Fruit fly (Drosophila melanogaster) whole organism, embryonic: ENCODE data around the gene Orct2.

Source experiments
- Asciz ChIP-seq: fragments of 200-800 bp; sonication (Bioruptor generic); optimal IDR thresholded peaks from 2 replicates; lab custom pipeline; 2017; ENCODE audit warnings: missing biosample characterization, mild to moderate bottlenecking, missing genetic modification characterization, missing genetic modification reagents
- B-H2 ChIP-seq: fragments of 200-800 bp; sonication (Bioruptor generic); optimal IDR thresholded peaks from 2 replicates; lab custom pipeline; 2018; ENCODE audit warnings: missing biosample characterization, mild to moderate bottlenecking, missing genetic modification characterization
- CG12299 ChIP-seq: fragments of 200-800 bp; sonication (Bioruptor generic); optimal IDR thresholded peaks from 2 replicates; lab custom pipeline; 2018; ENCODE audit warnings: missing biosample characterization, mild to moderate bottlenecking, missing genetic modification characterization
- CG12391 ChIP-seq: fragments of 200-800 bp; sonication (Bioruptor generic); optimal IDR thresholded peaks from 3 replicates; lab custom pipeline; 2018; ENCODE audit warnings: missing biosample characterization, mild to moderate bottlenecking, missing genetic modification characterization, moderate library complexity
- CG13296 ChIP-seq: fragments of 200-800 bp; sonication (Bioruptor generic); optimal IDR thresholded peaks from 3 replicates; lab custom pipeline; 2018; ENCODE audit warnings: missing biosample characterization, mild to moderate bottlenecking, missing genetic modification characterization
- CG14050 ChIP-seq: fragments of 200-800 bp; sonication (Bioruptor generic); IDR thresholded peaks from 3 replicates; pipeline ENCODE4 v1.3.6; 2022; ENCODE audit warnings: missing biosample characterization, missing genetic modification characterization
- CG15011 ChIP-seq: fragments of 200-800 bp; sonication (Bioruptor generic); optimal IDR thresholded peaks from 3 replicates; lab custom pipeline; 2018; ENCODE audit warnings: missing biosample characterization, mild to moderate bottlenecking, missing genetic modification characterization
- CG1602 ChIP-seq: fragments of 200-800 bp; sonication (Bioruptor generic); optimal IDR thresholded peaks from 3 replicates; lab custom pipeline; 2016; ENCODE audit warnings: missing biosample characterization, missing genetic modification characterization
- CG17361 ChIP-seq: fragments of 200-800 bp; sonication (Bioruptor generic); IDR thresholded peaks from 3 replicates; pipeline ENCODE4 v1.3.6; 2022; ENCODE audit warnings: missing biosample characterization, missing genetic modification characterization
- CG2129 ChIP-seq: fragments of 200-800 bp; sonication (Bioruptor generic); IDR thresholded peaks from 2 replicates; pipeline ENCODE4 v1.3.6; 2022; ENCODE audit warnings: missing biosample characterization, missing genetic modification characterization; ENCODE audit not compliant: partially characterized antibody
- CG31388 ChIP-seq: fragments of 200-800 bp; sonication (Bioruptor generic); optimal IDR thresholded peaks from 2 replicates; lab custom pipeline; 2016; ENCODE audit warnings: missing biosample characterization, missing genetic modification characterization
- CG34224 ChIP-seq: fragments of 200-800 bp; sonication (Bioruptor generic); IDR thresholded peaks from 3 replicates; pipeline ENCODE4 v1.3.6; 2022; ENCODE audit warnings: missing biosample characterization, missing genetic modification characterization; ENCODE audit not compliant: partially characterized antibody
- CG5953 ChIP-seq: fragments of 200-800 bp; sonication (Bioruptor generic); IDR thresholded peaks from 2 replicates; pipeline ENCODE4 v1.3.6; 2022; ENCODE audit warnings: missing biosample characterization, missing genetic modification characterization
- CG6254 ChIP-seq: fragments of 200-800 bp; sonication (Bioruptor generic); optimal IDR thresholded peaks from 3 replicates; lab custom pipeline; 2017; ENCODE audit warnings: mild to moderate bottlenecking, missing biosample characterization, missing genetic modification reagents, missing genetic modification characterization
- CG6854 ChIP-seq: fragments of 200-800 bp; sonication (Bioruptor generic); optimal IDR thresholded peaks from 3 replicates; lab custom pipeline; 2017; ENCODE audit warnings: missing biosample characterization, mild to moderate bottlenecking, missing genetic modification characterization
- CG7357 ChIP-seq: fragments of 200-800 bp; sonication (Bioruptor generic); IDR thresholded peaks from 3 replicates; pipeline ENCODE4 v1.3.6; 2022; ENCODE audit warnings: missing biosample characterization, missing genetic modification characterization
- CG7745 ChIP-seq: fragments of 200-800 bp; sonication (Bioruptor generic); optimal IDR thresholded peaks from 2 replicates; lab custom pipeline; 2018; ENCODE audit warnings: missing biosample characterization, mild to moderate bottlenecking, missing genetic modification characterization, moderate library complexity
- CG9797 ChIP-seq: fragments of 200-800 bp; sonication (Bioruptor generic); optimal IDR thresholded peaks from 3 replicates; lab custom pipeline; 2018; ENCODE audit warnings: missing biosample characterization, mild to moderate bottlenecking, missing genetic modification characterization
- Dad ChIP-seq: fragments of 200-800 bp; sonication (Bioruptor generic); optimal IDR thresholded peaks from 3 replicates; lab custom pipeline; 2016; ENCODE audit warnings: missing biosample characterization, missing genetic modification characterization
- Dfd ChIP-seq, 2 experiments: fragments of >200 bp; optimal IDR thresholded peaks; 2 replicates each; lab custom pipeline; 2017; ENCODE audit warnings: missing biosample characterization in 2 of 2, missing genetic modification characterization in 2 of 2
- Elba2 ChIP-seq: fragments of 200-800 bp; sonication (Bioruptor generic); optimal IDR thresholded peaks from 3 replicates; lab custom pipeline; 2016; ENCODE audit warnings: missing biosample characterization, missing genetic modification characterization
- Gug ChIP-seq: fragments of 200-800 bp; sonication (Bioruptor generic); IDR thresholded peaks from 4 replicates; pipeline ENCODE4 v1.3.6; 2022; ENCODE audit warnings: missing biosample characterization, missing genetic modification characterization
- Hr39 ChIP-seq: fragments of >200 bp; optimal IDR thresholded peaks from 2 replicates; lab custom pipeline; 2017
- Kr ChIP-seq: fragments of 200-800 bp; sonication (Bioruptor generic); optimal IDR thresholded peaks from 2 replicates; lab custom pipeline; 2017; ENCODE audit warnings: missing biosample characterization, mild to moderate bottlenecking, missing genetic modification characterization
- Med ChIP-seq: fragments of 200-800 bp; sonication (Bioruptor generic); peaks from one replicate; lab custom pipeline; 2016; ENCODE audit warnings: missing biosample characterization, missing genetic modification characterization, mild to moderate bottlenecking, inconsistent platforms, moderate library complexity
- Meics ChIP-seq: fragments of 200-800 bp; sonication (Bioruptor generic); optimal IDR thresholded peaks from 2 replicates; lab custom pipeline; 2017; ENCODE audit warnings: missing biosample characterization, mild to moderate bottlenecking, missing genetic modification characterization
- Mes4 ChIP-seq: fragments of 200-800 bp; sonication (Bioruptor generic); optimal IDR thresholded peaks from 2 replicates; lab custom pipeline; 2016; ENCODE audit warnings: missing biosample characterization, missing genetic modification characterization
- Myb ChIP-seq: fragments of 200-800 bp; sonication (Bioruptor generic); optimal IDR thresholded peaks from 2 replicates; lab custom pipeline; 2016; ENCODE audit warnings: missing biosample characterization, missing genetic modification characterization
- NC2α ChIP-seq: fragments of 200-800 bp; sonication (Bioruptor generic); optimal IDR thresholded peaks from 2 replicates; lab custom pipeline; 2016; ENCODE audit warnings: missing biosample characterization, missing genetic modification characterization
- NC2β ChIP-seq: fragments of 200-800 bp; sonication (Bioruptor generic); optimal IDR thresholded peaks from 2 replicates; lab custom pipeline; 2016; ENCODE audit warnings: missing biosample characterization, missing genetic modification characterization
- NK7.1 ChIP-seq: fragments of 200-800 bp; sonication (Bioruptor generic); optimal IDR thresholded peaks from 3 replicates; lab custom pipeline; 2016; ENCODE audit warnings: missing biosample characterization, missing genetic modification characterization
- YL-1 ChIP-seq: fragments of 200-800 bp; sonication (Bioruptor generic); optimal IDR thresholded peaks from 3 replicates; lab custom pipeline; 2017; ENCODE audit warnings: missing biosample characterization, mild to moderate bottlenecking, missing genetic modification characterization
- ap ChIP-seq: fragments of 200-800 bp; sonication (Bioruptor generic); IDR thresholded peaks from 2 replicates; pipeline ENCODE4 v1.3.6; 2022; ENCODE audit warnings: missing biosample characterization, missing genetic modification characterization
- bcd ChIP-seq: fragments of 200-800 bp; sonication (Bioruptor generic); optimal IDR thresholded peaks from 2 replicates; lab custom pipeline; 2017; ENCODE audit warnings: missing biosample characterization, mild to moderate bottlenecking, missing genetic modification characterization
- bigmax ChIP-seq: fragments of 200-800 bp; sonication (Bioruptor generic); optimal IDR thresholded peaks from 2 replicates; lab custom pipeline; 2018; ENCODE audit warnings: missing biosample characterization, mild to moderate bottlenecking, missing genetic modification characterization
- br ChIP-seq: fragments of >200 bp; optimal IDR thresholded peaks from 2 replicates; lab custom pipeline; 2017
- crp ChIP-seq, 2 experiments: fragments of 200-800 bp; sonication (Bioruptor generic); optimal IDR thresholded peaks; 2 replicates in 1 of 2; 3 replicates in 1 of 2; lab custom pipeline; 2017; ENCODE audit warnings: missing biosample characterization in 2 of 2, missing genetic modification characterization in 2 of 2, mild to moderate bottlenecking in 1 of 2, moderate library complexity in 1 of 2
- disco-r ChIP-seq: fragments of 200-800 bp; sonication (Bioruptor generic); optimal IDR thresholded peaks from 2 replicates; lab custom pipeline; 2016; ENCODE audit warnings: missing biosample characterization, missing genetic modification characterization
- ham ChIP-seq: fragments of 200-800 bp; sonication (Bioruptor generic); IDR thresholded peaks from 2 replicates; pipeline ENCODE4 v1.3.6; 2022; ENCODE audit warnings: missing biosample characterization, missing genetic modification characterization
- org-1 ChIP-seq: fragments of 200-800 bp; sonication (Bioruptor generic); optimal IDR thresholded peaks from 2 replicates; lab custom pipeline; 2017; ENCODE audit warnings: missing biosample characterization, missing genetic modification characterization
- prd ChIP-seq, 3 experiments: fragments of >200 bp in 2 of 3; fragments of 200-800 bp in 1 of 3; sonication (Bioruptor generic) in 1 of 3; optimal IDR thresholded peaks in 2 of 3; IDR thresholded peaks in 1 of 3; 2 replicates in 2 of 3; 3 replicates in 1 of 3; pipeline versions ENCODE4 v1.3.6 to Lab custom; 2017 to 2022; ENCODE audit warnings: missing biosample characterization in 1 of 3, missing genetic modification characterization in 1 of 3
- sc ChIP-seq, 3 experiments: fragments of >200 bp in 2 of 3; fragments of 200-800 bp in 1 of 3; sonication (Bioruptor generic) in 1 of 3; optimal IDR thresholded peaks; 2 replicates in 2 of 3; 3 replicates in 1 of 3; lab custom pipeline; 2017; ENCODE audit warnings: mild to moderate bottlenecking in 1 of 3, missing biosample characterization in 1 of 3, missing genetic modification characterization in 1 of 3, missing genetic modification reagents in 1 of 3
- sens ChIP-seq: fragments of 200-800 bp; sonication (Bioruptor generic); peaks from one replicate; lab custom pipeline; 2016; ENCODE audit warnings: missing biosample characterization, missing genetic modification characterization
- seq ChIP-seq: fragments of 200-800 bp; sonication (Bioruptor generic); IDR thresholded peaks from 2 replicates; pipeline ENCODE4 v1.3.6; 2022; ENCODE audit warnings: missing biosample characterization, missing genetic modification characterization
- slp2 ChIP-seq: fragments of 200-800 bp; sonication (Bioruptor generic); optimal IDR thresholded peaks from 2 replicates; lab custom pipeline; 2016; ENCODE audit warnings: missing biosample characterization, missing genetic modification characterization
- vnd ChIP-seq: fragments of 200-800 bp; sonication (Bioruptor generic); IDR thresholded peaks from 3 replicates; pipeline ENCODE4 v1.3.6; 2022; ENCODE audit warnings: missing biosample characterization, missing genetic modification characterization; ENCODE audit not compliant: partially characterized antibody
- wek ChIP-seq: fragments of 200-800 bp; sonication (Bioruptor generic); optimal IDR thresholded peaks from 3 replicates; lab custom pipeline; 2018; ENCODE audit warnings: missing biosample characterization, mild to moderate bottlenecking, missing genetic modification characterization, moderate library complexity
- zf30C ChIP-seq: fragments of 200-800 bp; sonication (Bioruptor generic); optimal IDR thresholded peaks from 3 replicates; lab custom pipeline; 2018; ENCODE audit warnings: missing biosample characterization, mild to moderate bottlenecking, missing genetic modification characterization

The Orct2 gene

DNA sequence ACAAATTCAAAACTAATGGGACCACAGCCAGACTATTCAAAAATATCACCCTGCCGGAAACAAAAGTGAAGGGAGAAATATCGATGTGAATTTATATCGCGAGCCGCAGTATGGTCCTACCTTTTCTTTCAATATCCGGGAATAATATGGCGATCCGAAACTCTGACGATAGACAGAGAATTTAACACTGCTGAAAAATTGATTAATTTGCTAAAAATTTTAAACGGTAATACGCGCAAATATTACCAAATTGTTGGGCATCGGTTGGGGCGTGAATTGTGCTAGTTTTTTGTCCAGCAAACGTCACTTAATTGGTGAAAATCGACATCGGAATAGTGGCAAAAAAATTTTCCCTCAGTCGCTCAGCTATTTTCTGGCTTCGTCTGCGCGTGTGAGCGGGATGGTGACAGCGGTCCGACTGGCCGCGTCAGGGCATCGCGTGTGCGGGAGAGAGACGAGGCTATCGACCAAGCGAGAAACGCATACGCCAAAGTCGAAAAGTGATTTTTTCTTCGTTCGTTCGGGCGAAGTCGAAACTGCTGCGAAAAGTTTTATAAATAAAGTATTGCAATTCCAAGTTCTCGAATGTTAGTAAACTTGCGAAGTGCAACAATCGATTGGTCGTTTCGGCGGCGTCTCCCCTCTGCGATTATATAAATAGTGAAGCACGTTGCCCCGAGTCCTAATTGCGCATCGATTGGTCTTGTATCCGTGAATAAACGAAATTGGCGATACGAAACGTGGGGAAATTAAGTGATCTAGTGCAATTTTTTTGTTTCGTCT lies 42.2 kb upstream of the Orct2 start, which contains the start of gene mask (continued):
- TF ChIP-seq CG2129 (GFP tag; lab: Robert Waterston, UW) (no peak), CG9797 (peak; percentile 72), CG7745 (tag; lab: Kevin White, UChicago) (no peak), Hr39 (lab: Kevin White, UChicago) (no peak), br (no peak), org-1 (GFP tag; lab: Kevin White, UChicago) (peak; percentile 59), slp2 (GFP tag; lab: Kevin White, UChicago) (peak; percentile 81), CG12391 (tag; lab: Kevin White, UChicago) (peak; percentile 74), CG6254 (peak; percentile 44), Gug (GFP tag; lab: Robert Waterston, UW) (peak; percentile 62; the same call in 3 of the 4 replicates), CG12299 (tag; lab: Kevin White, UChicago) (peak; percentile 54), CG1602 (peak; percentile 42), Myb (peak; percentile 64), CG6854 (GFP tag; lab: Kevin White, UChicago) (peak; percentile 74), seq (GFP tag; lab: Robert Waterston, UW) (peak; percentile 75), Med (GFP tag; lab: Kevin White, UChicago) (peak; percentile 98), NC2β (peak; percentile 91), disco-r (peak; percentile 73), CG34224 (no peak), wek (GFP tag; lab: Kevin White, UChicago) (peak; percentile 70), CG15011 (peak; percentile 70), Dfd (GFP tag; optimal IDR thresholded peaks at IDR 0.05; lab: Kevin White, UChicago) (no peak), zf30C (GFP tag; lab: Kevin White, UChicago) (no peak), CG13296 (GFP tag; lab: Kevin White, UChicago) (peak; percentile 81), Asciz (GFP tag; lab: Kevin White, UChicago) (peak; percentile 55), CG7357 (GFP tag; lab: Robert Waterston, UW) (no peak), Meics (GFP tag; lab: Kevin White, UChicago) (peak; percentile 85), B-H2 (peak; percentile 91), NC2α (GFP tag; lab: Kevin White, UChicago) (peak; percentile 38), prd (optimal IDR thresholded peaks at IDR 0.05; lab: Kevin White, UChicago) (no peak), prd (GFP tag; IDR thresholded peaks at IDR 0.05; lab: Robert Waterston, UW) (peak; percentile 44; the same call in 2 of the 3 replicates), NK7.1 (GFP tag; lab: Kevin White, UChicago) (peak; percentile 74), ap (GFP tag; lab: Robert Waterston, UW) (peak; percentile 69; the same call in 1 of the 2 replicates), crp (GFP tag; optimal IDR thresholded peaks at IDR 0.05; lab: Kevin White, UChicago) (peak in 1 of 2 experiments; percentile 47), Kr (GFP tag; lab: Kevin White, UChicago) (peak; percentile 68), vnd (no peak; the same call in 2 of the 3 replicates), CG5953 (peak; percentile 62; the same call in 1 of the 2 replicates), sc (optimal IDR thresholded peaks at IDR 0.05; lab: Kevin White, UChicago) (no peak), sc (GFP tag; optimal IDR thresholded peaks at IDR 0.05; lab: Kevin White, UChicago) (peak; percentile 71), CG17361 (GFP tag; lab: Robert Waterston, UW) (peak; percentile 86; the same call in 2 of the 3 replicates), Elba2 (GFP tag; lab: Kevin White, UChicago) (no peak), bcd (peak; percentile 88), YL-1 (GFP tag; lab: Kevin White, UChicago) (peak; percentile 76), Mes4 (GFP tag; lab: Kevin White, UChicago) (peak; percentile 87), CG14050 (peak; percentile 58), Dad (GFP tag; lab: Kevin White, UChicago) (peak; percentile 80), sens (GFP tag; lab: Kevin White, UChicago) (peak; percentile 81), bigmax (GFP tag; lab: Kevin White, UChicago) (peak; percentile 12), ham (GFP tag; lab: Robert Waterston, UW) (0 out of 2 replicates have a peak, but pooled peaks have one; percentile 25), CG31388 (GFP tag; lab: Kevin White, UChicago) (no peak)
